Worm (Caenorhabditis elegans) whole organism, L4 larva: ENCODE results near the gene srlf-1.

Source experiments
- F10B5.3 ChIP-seq: sonication (generic microtip); optimal IDR thresholded peaks from 2 replicates; lab custom pipeline; 2016; ENCODE audit warnings: mild to moderate bottlenecking, missing genetic modification characterization, missing compliant biosample characterization
- F49E8.2 ChIP-seq: sonication (generic microtip); optimal IDR thresholded peaks from 2 replicates; lab custom pipeline; 2016; ENCODE audit warnings: missing compliant biosample characterization, mild to moderate bottlenecking, missing genetic modification characterization, borderline replicate concordance
- Y48G9A.11 ChIP-seq: fragments of 200-800 bp; sonication (Bioruptor generic); IDR thresholded peaks from 2 replicates; pipeline ENCODE4 v1.3.6; 2022; ENCODE audit warnings: missing genetic modification reagents, missing genetic modification characterization, missing compliant biosample characterization
- Y5F2A.4 ChIP-seq: fragments of 200-800 bp; sonication (Bioruptor generic); optimal IDR thresholded peaks from 2 replicates; lab custom pipeline; 2018; ENCODE audit warnings: mild to moderate bottlenecking, missing genetic modification characterization, missing compliant biosample characterization
- ZK337.2 ChIP-seq: fragments of 200-800 bp; sonication (Bioruptor generic); IDR thresholded peaks from 2 replicates; pipeline ENCODE4 v1.3.6; 2022; ENCODE audit warnings: missing genetic modification reagents, missing genetic modification characterization, missing compliant biosample characterization
- aha-1 ChIP-seq: fragments of 150-350 bp; peaks from one replicate; lab custom pipeline; 2014; ENCODE audit warnings: missing biosample characterization, missing genetic modification characterization
- ceh-32 ChIP-seq: sonication (generic microtip); optimal IDR thresholded peaks from 2 replicates; lab custom pipeline; 2016; ENCODE audit warnings: mild to moderate bottlenecking, missing genetic modification characterization, missing compliant biosample characterization; ENCODE audit not compliant: poor library complexity
- ceh-44 ChIP-seq: fragments of 200-800 bp; sonication (Bioruptor generic); IDR thresholded peaks from 2 replicates; pipeline ENCODE4 v1.3.6; 2022; ENCODE audit warnings: missing genetic modification reagents, missing genetic modification characterization, missing compliant biosample characterization
- ceh-82 ChIP-seq: sonication (generic microtip); optimal IDR thresholded peaks from 2 replicates; lab custom pipeline; 2017; ENCODE audit warnings: missing biosample characterization, missing genetic modification characterization
- cey-2 ChIP-seq: sonication (generic microtip); optimal IDR thresholded peaks from 3 replicates; lab custom pipeline; 2017; ENCODE audit warnings: missing genetic modification characterization, mild to moderate bottlenecking, missing compliant biosample characterization, antibody characterized with exemption, borderline replicate concordance; ENCODE audit not compliant: insufficient read depth
- daf-16 ChIP-seq, 3 experiments: sonication (generic microtip); optimal IDR thresholded peaks; 2 replicates each; lab custom pipeline; 2016 to 2017; ENCODE audit warnings: missing genetic modification characterization in 3 of 3, missing genetic modification reagents in 3 of 3, mild to moderate bottlenecking in 2 of 3, missing compliant biosample characterization in 2 of 3, missing biosample characterization in 1 of 3, moderate library complexity in 1 of 3
- dmd-6 ChIP-seq: fragments of 200-800 bp; sonication (Bioruptor generic); IDR thresholded peaks from 2 replicates; pipeline ENCODE4 v1.3.6; 2022; ENCODE audit warnings: missing genetic modification reagents, missing genetic modification characterization, missing compliant biosample characterization
- dmd-8 ChIP-seq: fragments of 200-800 bp; sonication (Bioruptor generic); IDR thresholded peaks from 2 replicates; pipeline ENCODE4 v1.3.6; 2022; ENCODE audit warnings: missing genetic modification characterization, missing compliant biosample characterization
- dpl-1 ChIP-seq: fragments of 150-350 bp; optimal IDR thresholded peaks from 2 replicates; lab custom pipeline; 2014; ENCODE audit warnings: missing biosample characterization, missing genetic modification reagents, missing genetic modification characterization
- dve-1 ChIP-seq: sonication (generic microtip); optimal IDR thresholded peaks from 2 replicates; lab custom pipeline; 2017; ENCODE audit warnings: antibody characterized with exemption, mild to moderate bottlenecking, missing genetic modification characterization, missing compliant biosample characterization; ENCODE audit not compliant: insufficient read depth
- fkh-10 ChIP-seq: fragments of 150-350 bp; optimal IDR thresholded peaks from 2 replicates; lab custom pipeline; 2014; ENCODE audit warnings: missing biosample characterization, missing genetic modification reagents, missing genetic modification characterization
- hif-1 ChIP-seq, 2 experiments: sonication (generic microtip); optimal IDR thresholded peaks; 2 replicates each; lab custom pipeline; 2016 to 2017; ENCODE audit warnings: missing compliant biosample characterization in 2 of 2, missing genetic modification characterization in 2 of 2, missing genetic modification reagents in 2 of 2, missing genotype in 2 of 2, mild to moderate bottlenecking in 1 of 2
- hlh-11 ChIP-seq: fragments of 200-800 bp; sonication (Bioruptor generic); optimal IDR thresholded peaks from 2 replicates; lab custom pipeline; 2018; ENCODE audit warnings: mild to moderate bottlenecking, missing genetic modification characterization, missing compliant biosample characterization
- hlh-30 ChIP-seq: sonication (generic microtip); optimal IDR thresholded peaks from 2 replicates; lab custom pipeline; 2017; ENCODE audit warnings: antibody characterized with exemption, mild to moderate bottlenecking, missing genetic modification characterization, missing compliant biosample characterization; ENCODE audit not compliant: insufficient read depth
- lim-7 ChIP-seq: fragments of 200-800 bp; sonication (Bioruptor generic); IDR thresholded peaks from 2 replicates; pipeline ENCODE4 v1.3.6; 2022; ENCODE audit warnings: missing genetic modification characterization, missing compliant biosample characterization
- lin-13 ChIP-seq: fragments of 150-350 bp; optimal IDR thresholded peaks from 2 replicates; lab custom pipeline; 2014; ENCODE audit warnings: missing biosample characterization, missing genetic modification reagents, missing genetic modification characterization
- lin-38 ChIP-seq: fragments of 200-800 bp; sonication (Bioruptor generic); IDR thresholded peaks from 2 replicates; pipeline ENCODE4 v1.3.6; 2022; ENCODE audit warnings: missing genetic modification reagents, missing genetic modification characterization, missing compliant biosample characterization
- lin-39 ChIP-seq: fragments of 150-350 bp; optimal IDR thresholded peaks from 2 replicates; lab custom pipeline; 2014; ENCODE audit warnings: missing biosample characterization, missing genetic modification reagents, missing genetic modification characterization
- madf-5 ChIP-seq, 2 experiments: fragments of 200-800 bp; sonication (Bioruptor generic); IDR thresholded peaks; 2 replicates each; pipeline ENCODE4 v1.3.6; 2022; ENCODE audit warnings: missing compliant biosample characterization in 2 of 2, missing genetic modification characterization in 2 of 2
- mdl-1 ChIP-seq, 2 experiments: fragments of 150-350 bp in 1 of 2; sonication (generic microtip) in 1 of 2; optimal IDR thresholded peaks; 2 replicates each; lab custom pipeline; 2014 to 2017; ENCODE audit warnings: missing biosample characterization in 2 of 2, missing genetic modification characterization in 2 of 2
- mdt-29 ChIP-seq: fragments of 200-800 bp; sonication (Bioruptor generic); IDR thresholded peaks from 2 replicates; pipeline ENCODE4 v1.3.6; 2022; ENCODE audit warnings: missing genetic modification reagents, missing genetic modification characterization, missing compliant biosample characterization
- mep-1 ChIP-seq: fragments of 150-350 bp; sonication (generic microtip); optimal IDR thresholded peaks from 3 replicates; lab custom pipeline; 2014; ENCODE audit warnings: missing biosample characterization, missing genetic modification characterization
- mes-2 ChIP-seq: sonication (generic microtip); optimal IDR thresholded peaks from 2 replicates; lab custom pipeline; 2016; ENCODE audit warnings: missing genotype, mild to moderate bottlenecking, missing genetic modification characterization, missing compliant biosample characterization; ENCODE audit not compliant: poor library complexity, severe bottlenecking
- nhr-102 ChIP-seq: sonication (generic microtip); optimal IDR thresholded peaks from 2 replicates; lab custom pipeline; 2016; ENCODE audit warnings: mild to moderate bottlenecking, missing genetic modification characterization, moderate library complexity, missing compliant biosample characterization
- nhr-111 ChIP-seq: fragments of 200-800 bp; sonication (Bioruptor generic); optimal IDR thresholded peaks from 2 replicates; lab custom pipeline; 2018; ENCODE audit warnings: mild to moderate bottlenecking, missing genetic modification characterization, missing compliant biosample characterization
- nhr-237 ChIP-seq: sonication (generic microtip); optimal IDR thresholded peaks from 2 replicates; lab custom pipeline; 2017; ENCODE audit warnings: missing biosample characterization, missing genetic modification characterization
- nhr-41 ChIP-seq: fragments of 200-800 bp; sonication (Bioruptor generic); IDR thresholded peaks from 2 replicates; pipeline ENCODE4 v1.3.6; 2022; ENCODE audit warnings: missing genetic modification reagents, missing genetic modification characterization, missing compliant biosample characterization
- nhr-77 ChIP-seq: fragments of 150-350 bp; optimal IDR thresholded peaks from 2 replicates; lab custom pipeline; 2014; ENCODE audit warnings: missing biosample characterization, missing genetic modification characterization
- pha-4 ChIP-seq, 2 experiments: fragments of 150-350 bp in 1 of 2; fragments of 200-800 bp in 1 of 2; sonication (Bioruptor generic) in 1 of 2; IDR thresholded peaks in 1 of 2; optimal IDR thresholded peaks in 1 of 2; 2 replicates each; pipeline versions ENCODE4 v1.3.6 to Lab custom; 2014 to 2022; ENCODE audit warnings: missing genetic modification characterization in 2 of 2, missing genetic modification reagents in 2 of 2, missing biosample characterization in 1 of 2, missing compliant biosample characterization in 1 of 2
- pqm-1 ChIP-seq: sonication (generic microtip); optimal IDR thresholded peaks from 2 replicates; lab custom pipeline; 2017; ENCODE audit warnings: missing biosample characterization, missing genetic modification characterization
- sdz-12 ChIP-seq: fragments of 200-800 bp; sonication (Bioruptor generic); optimal IDR thresholded peaks from 2 replicates; lab custom pipeline; 2018; ENCODE audit warnings: mild to moderate bottlenecking, missing genetic modification characterization, missing compliant biosample characterization
- set-16 ChIP-seq: fragments of 200-800 bp; sonication (Bioruptor generic); IDR thresholded peaks from 2 replicates; pipeline ENCODE4 v1.3.6; 2022; ENCODE audit warnings: missing genetic modification reagents, missing genetic modification characterization, missing compliant biosample characterization
- snpc-1.2 ChIP-seq: fragments of 200-800 bp; sonication (Bioruptor generic); IDR thresholded peaks from 2 replicates; pipeline ENCODE4 v1.3.6; 2022; ENCODE audit warnings: missing genetic modification reagents, missing genetic modification characterization, missing compliant biosample characterization
- snpc-4 ChIP-seq: fragments of 150-350 bp; optimal IDR thresholded peaks from 2 replicates; lab custom pipeline; 2014; ENCODE audit warnings: missing biosample characterization, missing genetic modification characterization
- spr-1 ChIP-seq: sonication (generic microtip); optimal IDR thresholded peaks from 2 replicates; lab custom pipeline; 2016; ENCODE audit warnings: mild to moderate bottlenecking, missing genetic modification characterization, missing compliant biosample characterization
- tra-1 ChIP-seq: fragments of 200-800 bp; sonication (Bioruptor generic); IDR thresholded peaks from 2 replicates; pipeline ENCODE4 v1.3.6; 2022; ENCODE audit warnings: missing genetic modification reagents, missing genetic modification characterization, missing compliant biosample characterization
- unc-130 ChIP-seq: sonication (generic microtip); optimal IDR thresholded peaks from 2 replicates; lab custom pipeline; 2016; ENCODE audit warnings: missing genetic modification reagents, missing genetic modification characterization, missing compliant biosample characterization
- vab-7 ChIP-seq: fragments of 200-800 bp; sonication (Bioruptor generic); IDR thresholded peaks from 2 replicates; pipeline ENCODE4 v1.3.6; 2022; ENCODE audit warnings: missing genetic modification reagents, missing genetic modification characterization, missing compliant biosample characterization
- zag-1 ChIP-seq: fragments of 150-350 bp; optimal IDR thresholded peaks from 2 replicates; lab custom pipeline; 2014; ENCODE audit warnings: missing biosample characterization, missing genetic modification characterization
- zip-11 ChIP-seq: fragments of 200-800 bp; sonication (Bioruptor generic); IDR thresholded peaks from 2 replicates; pipeline ENCODE4 v1.3.6; 2022; ENCODE audit warnings: missing genetic modification characterization, missing compliant biosample characterization
- ztf-7 ChIP-seq: fragments of 150-350 bp; optimal IDR thresholded peaks from 2 replicates; lab custom pipeline; 2014; ENCODE audit warnings: missing biosample characterization, missing genetic modification characterization

Gene srlf-1

ce11 chrII:7812332-7812731 is 21.9 kb downstream of the srlf-1 start:
- TF ChIP-seq F49E8.2 (tag; lab: Kevin White, UChicago): no peak
- TF ChIP-seq mes-2 (tag; lab: Kevin White, UChicago): no peak
- TF ChIP-seq hif-1 (tag; optimal IDR thresholded peaks at IDR 0.05; lab: Kevin White, UChicago): no peak
- no peak for TF ChIP-seq snpc-4 (tag; lab: Kevin White, UChicago)
- no peak for TF ChIP-seq mdt-29
- no peak for TF ChIP-seq lin-13 (GFP tag; lab: Kevin White, UChicago)
- no peak for TF ChIP-seq zip-11 (GFP tag; lab: Robert Waterston, UW)
- TF ChIP-seq F10B5.3: peak; percentile 24
- TF ChIP-seq snpc-1.2 (GFP tag; lab: Robert Waterston, UW): no peak
- no peak for TF ChIP-seq lin-38 (GFP tag; lab: Robert Waterston, UW)
- no peak for TF ChIP-seq madf-5 (GFP tag; IDR thresholded peaks at IDR 0.05; lab: Robert Waterston, UW)
- no peak for TF ChIP-seq nhr-102 (tag; lab: Kevin White, UChicago)
- TF ChIP-seq set-16 (GFP tag; lab: Robert Waterston, UW): no peak
- TF ChIP-seq mdl-1 (tag; optimal IDR thresholded peaks at IDR 0.05; lab: Kevin White, UChicago): no peak
- TF ChIP-seq mep-1 (tag; lab: Kevin White, UChicago): no peak
- TF ChIP-seq spr-1 (tag; lab: Kevin White, UChicago): no peak
- TF ChIP-seq tra-1: 0 out of 2 replicates have a peak, but pooled peaks have one; percentile 25
- TF ChIP-seq sdz-12 (GFP tag; lab: Kevin White, UChicago): no peak
- TF ChIP-seq Y48G9A.11 (GFP tag; lab: Robert Waterston, UW): 0 out of 2 replicates have a peak, but pooled peaks have one; percentile 17
- TF ChIP-seq ceh-44 (GFP tag; lab: Robert Waterston, UW): no peak
- TF ChIP-seq ZK337.2 (GFP tag; lab: Robert Waterston, UW): no peak
- TF ChIP-seq, all 104 proteins: peak for 3

ce11 chrII:7813237-7813636 is 22.8 kb downstream of the srlf-1 start:
- TF ChIP-seq ceh-82: no peak
- TF ChIP-seq ceh-32: no peak
- no peak for TF ChIP-seq pqm-1 (tag; lab: Kevin White, UChicago)
- TF ChIP-seq dpl-1: no peak
- no peak for TF ChIP-seq ztf-7 (tag; lab: Kevin White, UChicago)
- no peak for TF ChIP-seq nhr-41 (GFP tag; lab: Robert Waterston, UW)
- no peak for TF ChIP-seq mes-2 (tag; lab: Kevin White, UChicago)
- no peak for TF ChIP-seq vab-7 (GFP tag; lab: Robert Waterston, UW)
- no peak for TF ChIP-seq dmd-6 (GFP tag; lab: Robert Waterston, UW)
- TF ChIP-seq nhr-111 (GFP tag; lab: Kevin White, UChicago): no peak
- TF ChIP-seq unc-130 (GFP tag; lab: Kevin White, UChicago): no peak
- no peak for TF ChIP-seq Y48G9A.11 (GFP tag; lab: Robert Waterston, UW)
- TF ChIP-seq hlh-30 (tag; lab: Kevin White, UChicago): no peak
- TF ChIP-seq dmd-8 (GFP tag; lab: Robert Waterston, UW): no peak
- TF ChIP-seq lim-7 (GFP tag; lab: Robert Waterston, UW): no peak
- TF ChIP-seq fkh-10 (GFP tag; lab: Kevin White, UChicago): no peak
- TF ChIP-seq cey-2 (tag; lab: Kevin White, UChicago): no peak
- TF ChIP-seq nhr-237 (tag; lab: Kevin White, UChicago): no peak
- TF ChIP-seq madf-5 (GFP tag; IDR thresholded peaks at IDR 0.05; lab: Robert Waterston, UW): no peak

- TF ChIP-seq unc-130 (GFP tag; lab: Kevin White, UChicago): no peak
- peak; percentile 37 for TF ChIP-seq hlh-11
- peak; percentile 67 for TF ChIP-seq nhr-77 (tag; lab: Kevin White, UChicago)
- TF ChIP-seq lin-39: no peak
- TF ChIP-seq Y5F2A.4 (GFP tag; lab: Kevin White, UChicago): no peak
- TF ChIP-seq pqm-1 (tag; lab: Kevin White, UChicago): peak; percentile 31
- no peak for TF ChIP-seq aha-1 (tag; lab: Kevin White, UChicago)
- TF ChIP-seq daf-16 (GFP tag; optimal IDR thresholded peaks at IDR 0.05; lab: Kevin White, UChicago): no peak
- peak; percentile 26 for TF ChIP-seq daf-16 (tag; optimal IDR thresholded peaks at IDR 0.05; lab: Kevin White, UChicago)
- TF ChIP-seq mdt-29: no peak
- TF ChIP-seq dve-1 (tag; lab: Kevin White, UChicago): peak; percentile 7
- no peak for TF ChIP-seq ceh-32
- TF ChIP-seq hlh-30 (tag; lab: Kevin White, UChicago): peak; percentile 46
- no peak for TF ChIP-seq pha-4 (GFP tag; IDR thresholded peaks at IDR 0.05; lab: Robert Waterston, UW)
- TF ChIP-seq pha-4 (tag; optimal IDR thresholded peaks at IDR 0.05; lab: Kevin White, UChicago): no peak
- no peak for TF ChIP-seq zag-1
Measured at ce11 chrII:7813645-7814044, 23.3 kb downstream of the srlf-1 start.
